Worm (Caenorhabditis elegans): ENCODE results near the gene F10E9.3.

F10E9.3 gene

ce11 chrIII:8320183-8320582, 9.4 kb downstream of the F10E9.3 start, which contains the start of gene F10E9.10:
Gene F10E9.10 (minus strand): TSS chrIII:8320283.
- no peak for TF ChIP-seq flt-1 (GFP tag; IDR thresholded peaks at IDR 0.05)
- no peak for TF ChIP-seq F13C5.2 (tag; optimal IDR thresholded peaks at IDR 0.05)
- no peak for TF ChIP-seq aly-1 (tag; optimal IDR thresholded peaks at IDR 0.05)
- TF ChIP-seq ceh-36 (tag; optimal IDR thresholded peaks at IDR 0.05): no peak
- TF ChIP-seq tbx-11 (GFP tag; IDR thresholded peaks at IDR 0.05): no peak
- no peak for TF ChIP-seq pes-1 (GFP tag; IDR thresholded peaks at IDR 0.05)
- TF ChIP-seq tra-4 (tag; optimal IDR thresholded peaks at IDR 0.05): no peak
- TF ChIP-seq ceh-13 (GFP tag; optimal IDR thresholded peaks at IDR 0.05): no peak
- TF ChIP-seq B0310.2 (tag; optimal IDR thresholded peaks at IDR 0.05): no peak
- TF ChIP-seq hmbx-1 (tag; optimal IDR thresholded peaks at IDR 0.05): no peak
- no peak for TF ChIP-seq ama-1 (optimal IDR thresholded peaks at IDR 0.05)
- TF ChIP-seq hmg-4 (GFP tag; optimal IDR thresholded peaks at IDR 0.05): no peak
- TF ChIP-seq tbx-37 (GFP tag; conservative IDR thresholded peaks at IDR 0.05): no peak
- no peak for TF ChIP-seq scrt-1 (GFP tag; IDR thresholded peaks at IDR 0.05)
- no peak for TF ChIP-seq hnd-1 (tag; optimal IDR thresholded peaks at IDR 0.05)
- TF ChIP-seq sea-1 (GFP tag; conservative IDR thresholded peaks at IDR 0.05): no peak
- TF ChIP-seq ets-7 (tag; optimal IDR thresholded peaks at IDR 0.05): no peak

- TF ChIP-seq ets-7 (tag; optimal IDR thresholded peaks at IDR 0.05) (no peak), flt-1 (GFP tag; IDR thresholded peaks at IDR 0.05) (no peak), tbx-11 (GFP tag; IDR thresholded peaks at IDR 0.05) (no peak), ama-1 (optimal IDR thresholded peaks at IDR 0.05) (no peak), F13C5.2 (tag; optimal IDR thresholded peaks at IDR 0.05) (no peak), hmbx-1 (tag; optimal IDR thresholded peaks at IDR 0.05) (no peak), ceh-13 (GFP tag; optimal IDR thresholded peaks at IDR 0.05) (no peak), hnd-1 (tag; optimal IDR thresholded peaks at IDR 0.05) (no peak), scrt-1 (GFP tag; IDR thresholded peaks at IDR 0.05) (no peak), pes-1 (GFP tag; IDR thresholded peaks at IDR 0.05) (no peak), sea-1 (GFP tag; conservative IDR thresholded peaks at IDR 0.05) (no peak), tbx-37 (GFP tag; conservative IDR thresholded peaks at IDR 0.05) (no peak), aly-1 (tag; optimal IDR thresholded peaks at IDR 0.05) (no peak), ceh-36 (tag; optimal IDR thresholded peaks at IDR 0.05) (no peak), tra-4 (tag; optimal IDR thresholded peaks at IDR 0.05) (no peak), hmg-4 (GFP tag; optimal IDR thresholded peaks at IDR 0.05) (no peak), B0310.2 (tag; optimal IDR thresholded peaks at IDR 0.05) (no peak)
These were observed 10.4 kb downstream of the F10E9.3 start for ce11 chrIII:8321225-8321624.

- TF ChIP-seq sea-1 (GFP tag; conservative IDR thresholded peaks at IDR 0.05) (no peak), tbx-11 (GFP tag; IDR thresholded peaks at IDR 0.05) (no peak), B0310.2 (tag; optimal IDR thresholded peaks at IDR 0.05) (no peak), tbx-37 (GFP tag; conservative IDR thresholded peaks at IDR 0.05) (no peak), F13C5.2 (tag; optimal IDR thresholded peaks at IDR 0.05) (no peak), ceh-13 (GFP tag; optimal IDR thresholded peaks at IDR 0.05) (no peak), hmg-4 (GFP tag; optimal IDR thresholded peaks at IDR 0.05) (no peak), ets-7 (tag; optimal IDR thresholded peaks at IDR 0.05) (no peak), hnd-1 (tag; optimal IDR thresholded peaks at IDR 0.05) (no peak), ceh-36 (tag; optimal IDR thresholded peaks at IDR 0.05) (no peak), flt-1 (GFP tag; IDR thresholded peaks at IDR 0.05) (no peak), scrt-1 (GFP tag; IDR thresholded peaks at IDR 0.05) (no peak), ama-1 (optimal IDR thresholded peaks at IDR 0.05) (no peak), pes-1 (GFP tag; IDR thresholded peaks at IDR 0.05) (no peak)
These were observed 11.9 kb downstream of the F10E9.3 start, which contains the start of gene F10E9.1 for ce11 chrIII:8322645-8323213. Gene F10E9.1 (plus strand): TSS chrIII:8323163.

ce11 chrIII:8324412-8324811, 13.6 kb downstream of the F10E9.3 start, which contains the start of gene F10E9.12:
Gene F10E9.12 (plus strand): TSS chrIII:8324542.
- TF ChIP-seq aly-1 (tag; optimal IDR thresholded peaks at IDR 0.05) (no peak), tbx-37 (GFP tag; conservative IDR thresholded peaks at IDR 0.05) (no peak), B0310.2 (tag; optimal IDR thresholded peaks at IDR 0.05) (no peak), hmg-4 (GFP tag; optimal IDR thresholded peaks at IDR 0.05) (no peak), flt-1 (GFP tag; IDR thresholded peaks at IDR 0.05) (no peak), scrt-1 (GFP tag; IDR thresholded peaks at IDR 0.05) (no peak), tbx-11 (GFP tag; IDR thresholded peaks at IDR 0.05) (no peak), ceh-36 (tag; optimal IDR thresholded peaks at IDR 0.05) (no peak), tra-4 (tag; optimal IDR thresholded peaks at IDR 0.05) (no peak), pes-1 (GFP tag; IDR thresholded peaks at IDR 0.05) (no peak), hmbx-1 (tag; optimal IDR thresholded peaks at IDR 0.05) (no peak), ama-1 (optimal IDR thresholded peaks at IDR 0.05) (no peak), sea-1 (GFP tag; conservative IDR thresholded peaks at IDR 0.05) (no peak), F13C5.2 (tag; optimal IDR thresholded peaks at IDR 0.05) (no peak), hnd-1 (tag; optimal IDR thresholded peaks at IDR 0.05) (no peak), ets-7 (tag; optimal IDR thresholded peaks at IDR 0.05) (no peak), ceh-13 (GFP tag; optimal IDR thresholded peaks at IDR 0.05) (no peak)

ce11 chrIII:8325574-8326513, 15.0 kb downstream of the F10E9.3 start, which contains the start of gene ZC262.13:
Gene ZC262.13 (plus strand): TSS chrIII:8326214.
- TF ChIP-seq tbx-37 (GFP tag; conservative IDR thresholded peaks at IDR 0.05) (no peak), ama-1 (optimal IDR thresholded peaks at IDR 0.05) (no peak), hnd-1 (tag; optimal IDR thresholded peaks at IDR 0.05) (no peak), hmbx-1 (tag; optimal IDR thresholded peaks at IDR 0.05) (no peak), B0310.2 (tag; optimal IDR thresholded peaks at IDR 0.05) (no peak), pes-1 (GFP tag; IDR thresholded peaks at IDR 0.05) (no peak), tbx-11 (GFP tag; IDR thresholded peaks at IDR 0.05) (no peak), F13C5.2 (tag; optimal IDR thresholded peaks at IDR 0.05) (no peak), ceh-36 (tag; optimal IDR thresholded peaks at IDR 0.05) (no peak), ets-7 (tag; optimal IDR thresholded peaks at IDR 0.05) (no peak), tra-4 (tag; optimal IDR thresholded peaks at IDR 0.05) (no peak), flt-1 (GFP tag; IDR thresholded peaks at IDR 0.05) (no peak), hmg-4 (GFP tag; optimal IDR thresholded peaks at IDR 0.05) (no peak), aly-1 (tag; optimal IDR thresholded peaks at IDR 0.05) (no peak), scrt-1 (GFP tag; IDR thresholded peaks at IDR 0.05) (no peak), ceh-13 (GFP tag; optimal IDR thresholded peaks at IDR 0.05) (no peak), sea-1 (GFP tag; conservative IDR thresholded peaks at IDR 0.05) (no peak)

ce11 chrIII:8331211-8331610, 20.4 kb downstream of the F10E9.3 start, which contains the start of gene iglr-2:
Gene iglr-2 (minus strand): TSS chrIII:8331311.
- TF ChIP-seq scrt-1 (GFP tag; IDR thresholded peaks at IDR 0.05): no peak
- no peak for TF ChIP-seq tra-4 (tag; optimal IDR thresholded peaks at IDR 0.05)
- TF ChIP-seq hnd-1 (tag; optimal IDR thresholded peaks at IDR 0.05): no peak
- TF ChIP-seq ama-1 (optimal IDR thresholded peaks at IDR 0.05): no peak
- no peak for TF ChIP-seq ets-7 (tag; optimal IDR thresholded peaks at IDR 0.05)
- no peak for TF ChIP-seq ceh-13 (GFP tag; optimal IDR thresholded peaks at IDR 0.05)
- TF ChIP-seq aly-1 (tag; optimal IDR thresholded peaks at IDR 0.05): no peak
- TF ChIP-seq tbx-37 (GFP tag; conservative IDR thresholded peaks at IDR 0.05): no peak
